Worm (Caenorhabditis elegans) whole organism, early embryonic: Measurements from ENCODE around the gene tre-5.

Experiments
- ceh-13 ChIP-seq: fragments of 200-800 bp; sonication (Bioruptor generic); optimal IDR thresholded peaks from 2 replicates; lab custom pipeline; 2018; ENCODE audit warnings: mild to moderate bottlenecking, missing genetic modification characterization, missing compliant biosample characterization
- hmbx-1 ChIP-seq: sonication (generic microtip); optimal IDR thresholded peaks from 2 replicates; lab custom pipeline; 2016; ENCODE audit warnings: mild to moderate bottlenecking, missing genetic modification characterization, missing compliant biosample characterization

DNA sequence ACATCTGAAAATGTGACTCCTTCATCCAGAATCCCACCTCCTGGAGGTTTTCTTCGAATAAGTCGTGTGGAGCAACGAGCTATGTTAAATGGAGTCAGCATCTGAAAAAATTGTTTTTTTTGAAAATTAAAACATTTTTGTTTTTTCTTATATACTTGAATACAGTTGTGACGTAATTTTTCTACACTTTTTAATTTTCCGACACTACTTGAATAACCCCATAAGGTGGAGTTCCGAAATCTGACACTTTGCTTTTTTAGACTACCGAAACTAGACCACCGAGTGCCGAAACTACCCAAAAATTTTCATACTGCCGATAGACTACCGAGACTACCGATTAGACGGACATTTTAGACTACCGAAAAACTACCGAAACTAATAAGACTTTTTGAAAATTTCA is 36.3 kb upstream of the tre-5 start, which contains the start of gene mcat-1:
- TF ChIP-seq ceh-13 (GFP tag; lab: Kevin White, UChicago) (no peak), hmbx-1 (tag; lab: Kevin White, UChicago) (no peak)
